Worm (Caenorhabditis elegans): Measurements from ENCODE around the gene slc-25A29.

Gene slc-25A29

ce11 chrV:14650631-14651030 lies 7.3 kb downstream of the slc-25A29 start (continued):
- TF ChIP-seq tlf-1 (GFP tag; optimal IDR thresholded peaks at IDR 0.05) (no peak), madf-8 (GFP tag; conservative IDR thresholded peaks at IDR 0.05) (no peak)

ce11 chrV:14649929-14650328 lies 8.0 kb downstream of the slc-25A29 start:
- TF ChIP-seq cebp-1 (GFP tag; IDR thresholded peaks at IDR 0.05) (no peak), cebp-1 (tag; optimal IDR thresholded peaks at IDR 0.05) (peak; percentile 19), ZK185.1 (tag; optimal IDR thresholded peaks at IDR 0.05; ENCODE audit: poor library complexity, severe bottlenecking) (no peak)

ce11 chrV:14648825-14649224 lies 9.2 kb downstream of the slc-25A29 start:
- TF ChIP-seq nfyb-1 (GFP tag; IDR thresholded peaks at IDR 0.05) = no peak
- no peak for TF ChIP-seq rpc-1 (optimal IDR thresholded peaks at IDR 0.05)
- no peak for TF ChIP-seq rpc-1 (tag; optimal IDR thresholded peaks at IDR 0.05)
- TF ChIP-seq ceh-91 (GFP tag; IDR thresholded peaks at IDR 0.05) = no peak
- TF ChIP-seq lin-35 (GFP tag; optimal IDR thresholded peaks at IDR 0.05) = no peak
- no peak for TF ChIP-seq egrh-3 (GFP tag; IDR thresholded peaks at IDR 0.05)
- no peak for TF ChIP-seq nhr-90 (tag; optimal IDR thresholded peaks at IDR 0.05)

ce11 chrV:14645817-14646789 lies 11.9 kb downstream of the slc-25A29 start, which contains the start of the genes rfc-1 and pmp-3:
Gene rfc-1 (minus strand): TSS chrV:14645979.
Gene pmp-3 (plus strand): TSS chrV:14646739.
- TF ChIP-seq madf-6 (GFP tag; IDR thresholded peaks at IDR 0.05) (peak; percentile 88), nhr-80 (tag; optimal IDR thresholded peaks at IDR 0.05) (no peak), zfh-2 (GFP tag; conservative IDR thresholded peaks at IDR 0.05) (no peak), F22D6.2 (tag; optimal IDR thresholded peaks at IDR 0.05) (no peak), xnd-1 (tag; optimal IDR thresholded peaks at IDR 0.05) (peak; percentile 66), snpc-1.1 (tag; optimal IDR thresholded peaks at IDR 0.05; ENCODE audit: insufficient read depth) (peak; percentile 56), F37B4.10 (GFP tag; IDR thresholded peaks at IDR 0.05) (no peak), snpc-1.3 (tag; optimal IDR thresholded peaks at IDR 0.05; ENCODE audit: insufficient read depth) (peak; percentile 58), F33H1.4 (GFP tag; IDR thresholded peaks at IDR 0.05) (peak; percentile 88), pbrm-1 (GFP tag; IDR thresholded peaks at IDR 0.05) (no peak), T26A5.8 (tag; optimal IDR thresholded peaks at IDR 0.05) (no peak), hlh-26 (GFP tag; conservative IDR thresholded peaks at IDR 0.05) (no peak), dpl-1 (GFP tag; optimal IDR thresholded peaks at IDR 0.05) (peak; percentile 74), snpc-4 (GFP tag; optimal IDR thresholded peaks at IDR 0.05) (no peak), snpc-4 (tag; optimal IDR thresholded peaks at IDR 0.05) (peak in 3 of 4 experiments; percentile 41 to 59 (median 44)), F57A8.1 (GFP tag; optimal IDR thresholded peaks at IDR 0.05) (no peak), unc-130 (GFP tag; optimal IDR thresholded peaks at IDR 0.05) (no peak), lin-54 (GFP tag; optimal IDR thresholded peaks at IDR 0.05) (peak; percentile 75), hmg-20 (GFP tag; IDR thresholded peaks at IDR 0.05) (no peak), efl-1 (GFP tag; optimal IDR thresholded peaks at IDR 0.05) (peak; percentile 92), B0035.1 (tag; optimal IDR thresholded peaks at IDR 0.05) (no peak), ceh-91 (GFP tag; IDR thresholded peaks at IDR 0.05) (peak; percentile 76), somi-1 (GFP tag; optimal IDR thresholded peaks at IDR 0.05) (no peak), lin-26 (GFP tag; IDR thresholded peaks at IDR 0.05) (no peak), lsl-1 (GFP tag; optimal IDR thresholded peaks at IDR 0.05) (peak; percentile 87), rpc-1 (optimal IDR thresholded peaks at IDR 0.05) (no peak), rpc-1 (tag; optimal IDR thresholded peaks at IDR 0.05) (peak; percentile 6), attf-6 (GFP tag; IDR thresholded peaks at IDR 0.05) (no peak), K11D2.4 (GFP tag; IDR thresholded peaks at IDR 0.05) (no peak), Y53G8AR.9 (GFP tag; conservative IDR thresholded peaks at IDR 0.05) (no peak), him-1 (tag; optimal IDR thresholded peaks at IDR 0.05) (peak; percentile 25), ztf-26 (tag; optimal IDR thresholded peaks at IDR 0.05) (no peak), mcd-1 (GFP tag; IDR thresholded peaks at IDR 0.05) (peak; percentile 81)
